Worm (Caenorhabditis elegans) whole organism, midembryonic: Measurements from ENCODE around the gene rnp-7.

Experiments used
- T22C8.4 ChIP-seq: fragments of 200-800 bp; sonication (Bioruptor generic); IDR thresholded peaks from 2 replicates; pipeline ENCODE4 v1.3.6; 2022; ENCODE audit warnings: missing genetic modification characterization, missing compliant biosample characterization
- flt-1 ChIP-seq: fragments of 200-800 bp; sonication (Bioruptor generic); IDR thresholded peaks from 2 replicates; pipeline ENCODE4 v1.3.6; 2022; ENCODE audit warnings: missing genetic modification characterization, missing compliant biosample characterization
- klf-2 ChIP-seq: fragments of 200-800 bp; sonication (Bioruptor generic); conservative IDR thresholded peaks from 2 replicates; pipeline ENCODE4 v1.3.6; 2022; ENCODE audit warnings: missing genetic modification reagents, missing genetic modification characterization, missing compliant biosample characterization
- med-1 ChIP-seq: sonication (generic microtip); optimal IDR thresholded peaks from 2 replicates; lab custom pipeline; 2017; ENCODE audit warnings: missing genetic modification characterization, mild to moderate bottlenecking, missing compliant biosample characterization, antibody characterized with exemption, missing genetic modification reagents; ENCODE audit not compliant: insufficient read depth
- ref-1 ChIP-seq: fragments of 200-800 bp; sonication (Bioruptor generic); conservative IDR thresholded peaks from 2 replicates; pipeline ENCODE4 v1.3.6; 2022; ENCODE audit warnings: missing genetic modification reagents, missing genetic modification characterization, missing compliant biosample characterization
- tab-1 ChIP-seq: fragments of 200-800 bp; sonication (Bioruptor generic); IDR thresholded peaks from 2 replicates; pipeline ENCODE4 v1.3.6; 2022; ENCODE audit warnings: missing genetic modification characterization, missing compliant biosample characterization
- ztf-23 ChIP-seq: fragments of 200-800 bp; sonication (Bioruptor generic); IDR thresholded peaks from 2 replicates; pipeline ENCODE4 v1.3.6; 2022; ENCODE audit warnings: missing genetic modification reagents, missing genetic modification characterization, missing compliant biosample characterization
- ztf-29 ChIP-seq: fragments of 200-800 bp; sonication (Bioruptor generic); IDR thresholded peaks from 2 replicates; pipeline ENCODE4 v1.3.6; 2022; ENCODE audit warnings: missing genetic modification reagents, missing genetic modification characterization, missing compliant biosample characterization

DNA sequence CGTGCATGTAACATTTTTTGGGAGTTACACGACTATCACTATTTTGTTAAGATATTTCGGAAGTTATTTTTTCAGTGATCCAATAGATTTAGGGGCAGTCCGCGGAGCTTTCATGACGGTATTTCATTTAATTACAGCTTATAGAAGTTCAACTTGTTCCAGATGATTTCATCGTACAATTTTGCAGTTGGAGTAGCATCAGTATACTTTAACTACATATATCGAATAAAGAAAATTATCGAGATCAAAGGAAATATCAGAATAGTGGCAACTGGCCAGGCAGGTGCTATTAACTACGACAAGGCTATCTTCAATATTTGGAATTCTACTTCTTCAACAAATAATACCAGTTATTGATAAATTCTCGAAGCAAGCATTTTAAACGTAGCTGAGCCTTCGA, 17.5 kb upstream of the rnp-7 start:
- TF ChIP-seq T22C8.4 (GFP tag; lab: Robert Waterston, UW) (no peak), ref-1 (GFP tag; lab: Robert Waterston, UW) (no peak), flt-1 (no peak), med-1 (no peak), ztf-23 (GFP tag; lab: Robert Waterston, UW) (no peak), klf-2 (GFP tag; lab: Robert Waterston, UW) (no peak), tab-1 (GFP tag; lab: Robert Waterston, UW) (no peak), ztf-29 (GFP tag; lab: Robert Waterston, UW) (no peak)
